Worm (Caenorhabditis elegans) whole organism, early embryonic: Measurements from ENCODE around the gene rnf-113.

Experiments
- B0310.2 ChIP-seq: sonication (generic microtip); optimal IDR thresholded peaks from 2 replicates; lab custom pipeline; 2016; ENCODE audit warnings: mild to moderate bottlenecking, missing genetic modification characterization, missing compliant biosample characterization
- F13C5.2 ChIP-seq: sonication (generic microtip); optimal IDR thresholded peaks from 2 replicates; lab custom pipeline; 2017; ENCODE audit warnings: mild to moderate bottlenecking, missing genetic modification characterization, inconsistent platforms, missing compliant biosample characterization
- ama-1 ChIP-seq: fragments of 150-350 bp; optimal IDR thresholded peaks from 2 replicates; lab custom pipeline; 2014
- ceh-13 ChIP-seq: fragments of 200-800 bp; sonication (Bioruptor generic); optimal IDR thresholded peaks from 2 replicates; lab custom pipeline; 2018; ENCODE audit warnings: mild to moderate bottlenecking, missing genetic modification characterization, missing compliant biosample characterization
- flt-1 ChIP-seq: fragments of 200-800 bp; sonication (Bioruptor generic); IDR thresholded peaks from 2 replicates; pipeline ENCODE4 v1.3.6; 2022; ENCODE audit warnings: missing genetic modification characterization, missing compliant biosample characterization
- hmbx-1 ChIP-seq: sonication (generic microtip); optimal IDR thresholded peaks from 2 replicates; lab custom pipeline; 2016; ENCODE audit warnings: mild to moderate bottlenecking, missing genetic modification characterization, missing compliant biosample characterization
- hmg-4 ChIP-seq: fragments of 200-800 bp; sonication (Bioruptor generic); optimal IDR thresholded peaks from 2 replicates; lab custom pipeline; 2018; ENCODE audit warnings: mild to moderate bottlenecking, missing genetic modification characterization, missing compliant biosample characterization
- hnd-1 ChIP-seq: sonication (generic microtip); optimal IDR thresholded peaks from 2 replicates; lab custom pipeline; 2016; ENCODE audit warnings: missing genetic modification characterization, missing compliant biosample characterization
- pes-1 ChIP-seq: fragments of 200-800 bp; sonication (Bioruptor generic); IDR thresholded peaks from 2 replicates; pipeline ENCODE4 v1.3.6; 2022; ENCODE audit warnings: missing genetic modification reagents, missing genetic modification characterization, missing compliant biosample characterization
- scrt-1 ChIP-seq: fragments of 200-800 bp; sonication (Bioruptor generic); IDR thresholded peaks from 2 replicates; pipeline ENCODE4 v1.3.6; 2022; ENCODE audit warnings: missing genetic modification characterization, missing compliant biosample characterization
- sea-1 ChIP-seq: fragments of 200-800 bp; sonication (Bioruptor generic); conservative IDR thresholded peaks from 2 replicates; pipeline ENCODE4 v1.3.6; 2022; ENCODE audit warnings: missing genetic modification characterization, missing compliant biosample characterization
- tbx-11 ChIP-seq: fragments of 200-800 bp; sonication (Bioruptor generic); IDR thresholded peaks from 2 replicates; pipeline ENCODE4 v1.3.6; 2022; ENCODE audit warnings: missing genetic modification characterization, missing compliant biosample characterization
- tbx-37 ChIP-seq: fragments of 200-800 bp; sonication (Bioruptor generic); conservative IDR thresholded peaks from 2 replicates; pipeline ENCODE4 v1.3.6; 2022; ENCODE audit warnings: missing genetic modification reagents, missing genetic modification characterization, missing compliant biosample characterization
- tra-4 ChIP-seq: sonication (generic microtip); optimal IDR thresholded peaks from 2 replicates; lab custom pipeline; 2017; ENCODE audit warnings: missing genetic modification characterization, missing compliant biosample characterization

DNA sequence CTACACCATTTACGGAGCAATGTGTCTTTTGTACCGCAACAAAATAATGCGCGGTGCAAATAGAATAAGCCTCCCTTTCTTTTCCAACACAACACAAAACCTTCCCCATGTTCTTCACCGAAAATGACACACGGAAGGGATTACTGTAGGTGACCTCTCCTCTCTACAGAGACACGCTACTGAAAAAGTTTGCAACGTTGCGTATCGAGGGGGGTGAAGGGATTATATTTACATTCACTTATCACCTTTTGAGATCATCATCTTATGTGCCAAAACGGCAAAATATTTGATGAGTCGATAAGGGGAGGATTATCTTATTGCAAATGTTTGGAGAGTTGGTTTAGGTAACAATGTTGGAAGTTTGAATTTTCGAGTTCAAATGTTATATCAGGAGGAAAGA, 25.6 kb upstream of the rnf-113 start:
- no peak for TF ChIP-seq scrt-1 (GFP tag; lab: Robert Waterston, UW)
- no peak for TF ChIP-seq ama-1 (lab: Kevin White, UChicago)
- no peak for TF ChIP-seq hmbx-1 (tag; lab: Kevin White, UChicago)
- TF ChIP-seq tbx-11, result no peak
- TF ChIP-seq sea-1 (GFP tag; lab: Robert Waterston, UW), result no peak
- TF ChIP-seq flt-1 (GFP tag; lab: Robert Waterston, UW), result no peak
- no peak for TF ChIP-seq tbx-37 (GFP tag; lab: Robert Waterston, UW)
- TF ChIP-seq ceh-13 (GFP tag; lab: Kevin White, UChicago), result no peak
- no peak for TF ChIP-seq hmg-4 (GFP tag; lab: Kevin White, UChicago)
- TF ChIP-seq B0310.2 (tag; lab: Kevin White, UChicago), result no peak
- no peak for TF ChIP-seq pes-1 (GFP tag; lab: Robert Waterston, UW)
- no peak for TF ChIP-seq hnd-1 (tag; lab: Kevin White, UChicago)
- TF ChIP-seq tra-4, result no peak
- no peak for TF ChIP-seq F13C5.2 (tag; lab: Kevin White, UChicago)
